Fruit fly (Drosophila melanogaster) whole organism, adult: ENCODE data around the gene CG42704.

Experiments used
- CG11617 ChIP-seq: fragments of 200-800 bp; sonication (Bioruptor generic); optimal IDR thresholded peaks from 2 replicates; lab custom pipeline; 2017; ENCODE audit warnings: mild to moderate bottlenecking, missing biosample characterization, missing genetic modification reagents, missing genetic modification characterization
- CG12768 ChIP-seq: fragments of 200-800 bp; sonication (Bioruptor generic); optimal IDR thresholded peaks from 2 replicates; lab custom pipeline; 2017; ENCODE audit warnings: missing biosample characterization, missing genetic modification characterization, mild to moderate bottlenecking, moderate library complexity, missing genetic modification reagents
- CG14711 ChIP-seq: fragments of 200-800 bp; sonication (Bioruptor generic); optimal IDR thresholded peaks from 2 replicates; lab custom pipeline; 2018; ENCODE audit warnings: missing biosample characterization, mild to moderate bottlenecking, missing genetic modification characterization, moderate library complexity
- CG1620 ChIP-seq: fragments of 200-800 bp; sonication (Bioruptor generic); optimal IDR thresholded peaks from 2 replicates; lab custom pipeline; 2016; ENCODE audit warnings: missing biosample characterization, missing genetic modification characterization
- CG33017 ChIP-seq: fragments of 200-800 bp; sonication (Bioruptor generic); optimal IDR thresholded peaks from 2 replicates; lab custom pipeline; 2018; ENCODE audit warnings: missing biosample characterization, mild to moderate bottlenecking, missing genetic modification characterization, moderate library complexity
- CG5204 ChIP-seq: fragments of 200-800 bp; sonication (Bioruptor generic); optimal IDR thresholded peaks from 2 replicates; lab custom pipeline; 2016; ENCODE audit warnings: missing biosample characterization, missing genetic modification characterization
- CG7045 ChIP-seq: fragments of 200-800 bp; sonication (Bioruptor generic); optimal IDR thresholded peaks from 2 replicates; lab custom pipeline; 2017; ENCODE audit warnings: missing biosample characterization, mild to moderate bottlenecking, missing genetic modification characterization
- CG7101 ChIP-seq: fragments of 200-800 bp; sonication (Bioruptor generic); optimal IDR thresholded peaks from 2 replicates; lab custom pipeline; 2018; ENCODE audit warnings: missing biosample characterization, mild to moderate bottlenecking, missing genetic modification characterization, moderate library complexity
- Clk ChIP-seq: fragments of 200-800 bp; sonication (Bioruptor generic); optimal IDR thresholded peaks from 2 replicates; lab custom pipeline; 2017; ENCODE audit warnings: missing biosample characterization, missing genetic modification characterization
- Crg-1 ChIP-seq: fragments of 200-800 bp; sonication (Bioruptor generic); optimal IDR thresholded peaks from 2 replicates; lab custom pipeline; 2016; ENCODE audit warnings: missing biosample characterization, missing genetic modification characterization
- Hr96 ChIP-seq: fragments of 200-800 bp; sonication (Bioruptor generic); optimal IDR thresholded peaks from 2 replicates; lab custom pipeline; 2016; ENCODE audit warnings: missing biosample characterization, missing genetic modification characterization
- Mnt ChIP-seq: fragments of 200-800 bp; sonication (Bioruptor generic); optimal IDR thresholded peaks from 2 replicates; lab custom pipeline; 2016; ENCODE audit warnings: missing biosample characterization, mild to moderate bottlenecking, missing genetic modification characterization
- bab1 ChIP-seq: fragments of 200-800 bp; sonication (Bioruptor generic); optimal IDR thresholded peaks from 3 replicates; lab custom pipeline; 2019; ENCODE audit warnings: missing biosample characterization, mild to moderate bottlenecking, missing genetic modification characterization, moderate library complexity
- cic ChIP-seq: fragments of 200-800 bp; sonication (Bioruptor generic); optimal IDR thresholded peaks from 2 replicates; lab custom pipeline; 2017; ENCODE audit warnings: missing biosample characterization, mild to moderate bottlenecking, missing genetic modification characterization, moderate library complexity
- cnc ChIP-seq, 2 experiments: fragments of >200 bp; optimal IDR thresholded peaks; 2 replicates each; lab custom pipeline; 2017
- kay ChIP-seq: fragments of 200-800 bp; sonication (Bioruptor generic); peaks from one replicate; lab custom pipeline; 2016; ENCODE audit warnings: missing biosample characterization, missing genetic modification characterization, borderline replicate concordance
- ovo ChIP-seq: fragments of 200-800 bp; sonication (Bioruptor generic); optimal IDR thresholded peaks from 2 replicates; lab custom pipeline; 2016; ENCODE audit warnings: missing biosample characterization, missing genetic modification characterization
- pad ChIP-seq: fragments of 200-800 bp; sonication (Bioruptor generic); optimal IDR thresholded peaks from 3 replicates; lab custom pipeline; 2017; ENCODE audit warnings: missing biosample characterization, missing genetic modification characterization, mild to moderate bottlenecking, moderate library complexity, missing genetic modification reagents
- tj ChIP-seq: fragments of 200-800 bp; sonication (Bioruptor generic); optimal IDR thresholded peaks from 3 replicates; lab custom pipeline; 2017; ENCODE audit warnings: missing biosample characterization, mild to moderate bottlenecking, missing genetic modification characterization, moderate library complexity
- toe ChIP-seq: fragments of 200-800 bp; sonication (Bioruptor generic); optimal IDR thresholded peaks from 2 replicates; lab custom pipeline; 2016; ENCODE audit warnings: missing biosample characterization, missing genetic modification characterization

CG42704 gene

dm6 chrX:7405697-7406096 lies 6.8 kb upstream of the CG42704 start, which contains the start of gene CG1677:
CG1677 (minus strand) TSS chrX:7405797.
- no peak for TF ChIP-seq Hr96
- TF ChIP-seq Clk (GFP tag; lab: Kevin White, UChicago), result no peak
- no peak for TF ChIP-seq CG11617 (GFP tag; lab: Kevin White, UChicago)
- TF ChIP-seq CG14711 (tag; lab: Kevin White, UChicago), result no peak
- TF ChIP-seq Crg-1, result no peak
- TF ChIP-seq tj (GFP tag; lab: Kevin White, UChicago), result no peak
- TF ChIP-seq CG7045, result no peak
- no peak for TF ChIP-seq kay (GFP tag; lab: Kevin White, UChicago)
- no peak for TF ChIP-seq toe (GFP tag; lab: Kevin White, UChicago)
- no peak for TF ChIP-seq CG12768 (GFP tag; lab: Kevin White, UChicago)
- no peak for TF ChIP-seq bab1 (GFP tag; lab: Kevin White, UChicago)
- TF ChIP-seq Mnt, result no peak
- no peak for TF ChIP-seq ovo (GFP tag; lab: Kevin White, UChicago)
- no peak for TF ChIP-seq CG5204 (GFP tag; lab: Kevin White, UChicago)

dm6 chrX:7406908-7407307 lies 5.6 kb upstream of the CG42704 start, which contains the start of gene CG32727:
CG32727 (plus strand) TSS chrX:7407208.
- TF ChIP-seq ovo (GFP tag; lab: Kevin White, UChicago) (no peak), CG33017 (tag; lab: Kevin White, UChicago) (no peak), Crg-1 (no peak), cic (no peak), bab1 (GFP tag; lab: Kevin White, UChicago) (no peak), CG7101 (no peak), CG11617 (GFP tag; lab: Kevin White, UChicago) (no peak), cnc (optimal IDR thresholded peaks at IDR 0.05; lab: Kevin White, UChicago) (no peak), CG7045 (no peak), tj (GFP tag; lab: Kevin White, UChicago) (no peak), kay (GFP tag; lab: Kevin White, UChicago) (no peak), Clk (GFP tag; lab: Kevin White, UChicago) (no peak), Hr96 (no peak), CG1620 (GFP tag; lab: Kevin White, UChicago) (no peak)

dm6 chrX:7411806-7412205 lies 662 bp upstream of the CG42704 start, which contains the start of gene CG42246:
CG42246 (minus strand) TSS chrX:7411906.
- TF ChIP-seq ovo (GFP tag; lab: Kevin White, UChicago) (no peak), Clk (GFP tag; lab: Kevin White, UChicago) (no peak), CG7045 (no peak), CG12768 (GFP tag; lab: Kevin White, UChicago) (no peak), Hr96 (no peak), CG1620 (GFP tag; lab: Kevin White, UChicago) (no peak), CG7101 (no peak), kay (GFP tag; lab: Kevin White, UChicago) (no peak), CG33017 (tag; lab: Kevin White, UChicago) (no peak), cnc (optimal IDR thresholded peaks at IDR 0.05; lab: Kevin White, UChicago) (no peak), tj (GFP tag; lab: Kevin White, UChicago) (no peak), toe (GFP tag; lab: Kevin White, UChicago) (no peak), pad (GFP tag; lab: Kevin White, UChicago) (no peak), CG5204 (GFP tag; lab: Kevin White, UChicago) (no peak), cic (no peak), bab1 (GFP tag; lab: Kevin White, UChicago) (no peak), Crg-1 (no peak), CG11617 (GFP tag; lab: Kevin White, UChicago) (no peak)

dm6 chrX:7413569-7413968 lies 1.1 kb downstream of the CG42704 start, which contains the start of gene CG42705:
CG42705 (plus strand) TSS chrX:7413869.
- TF ChIP-seq CG33017 (tag; lab: Kevin White, UChicago) (no peak), CG7101 (no peak), CG5204 (GFP tag; lab: Kevin White, UChicago) (no peak), CG14711 (tag; lab: Kevin White, UChicago) (no peak), ovo (GFP tag; lab: Kevin White, UChicago) (no peak), Clk (GFP tag; lab: Kevin White, UChicago) (no peak), cnc (optimal IDR thresholded peaks at IDR 0.05; lab: Kevin White, UChicago) (no peak), cic (no peak), Hr96 (no peak), CG1620 (GFP tag; lab: Kevin White, UChicago) (no peak), Crg-1 (no peak), tj (GFP tag; lab: Kevin White, UChicago) (no peak), pad (GFP tag; lab: Kevin White, UChicago) (no peak), CG11617 (GFP tag; lab: Kevin White, UChicago) (no peak), toe (GFP tag; lab: Kevin White, UChicago) (no peak)

- no peak for TF ChIP-seq kay (GFP tag; lab: Kevin White, UChicago)
- TF ChIP-seq CG7045, result no peak
- no peak for TF ChIP-seq Clk (GFP tag; lab: Kevin White, UChicago)
- TF ChIP-seq CG5204 (GFP tag; lab: Kevin White, UChicago), result no peak
- no peak for TF ChIP-seq toe (GFP tag; lab: Kevin White, UChicago)
- TF ChIP-seq Hr96, result no peak
- no peak for TF ChIP-seq Crg-1
- TF ChIP-seq CG11617 (GFP tag; lab: Kevin White, UChicago), result no peak
- TF ChIP-seq bab1 (GFP tag; lab: Kevin White, UChicago), result no peak
- no peak for TF ChIP-seq CG33017 (tag; lab: Kevin White, UChicago)
- TF ChIP-seq CG7101, result no peak
- no peak for TF ChIP-seq cnc (optimal IDR thresholded peaks at IDR 0.05; lab: Kevin White, UChicago)
- TF ChIP-seq CG1620 (GFP tag; lab: Kevin White, UChicago), result no peak
- TF ChIP-seq Mnt, result no peak
- TF ChIP-seq CG12768 (GFP tag; lab: Kevin White, UChicago), result no peak
These were observed 2.6 kb downstream of the CG42704 start for dm6 chrX:7415027-7415426.

- no peak for TF ChIP-seq Crg-1
- no peak for TF ChIP-seq CG12768 (GFP tag; lab: Kevin White, UChicago)
These were observed 4.5 kb downstream of the CG42704 start, which contains the start of gene CG34337 for dm6 chrX:7416953-7417352. CG34337 (plus strand) TSS chrX:7417253.
